Fruit fly (Drosophila melanogaster) whole organism, embryonic: Measurements from ENCODE around the gene Nckx30C.

Experiments used
- CG1024 ChIP-seq: fragments of 200-800 bp; sonication (Bioruptor generic); IDR thresholded peaks from 2 replicates; pipeline ENCODE4 v1.3.6; 2022; ENCODE audit warnings: missing biosample characterization, missing genetic modification characterization
- CG10366 ChIP-seq: fragments of 200-800 bp; sonication (Bioruptor generic); IDR thresholded peaks from 2 replicates; pipeline ENCODE4 v1.3.6; 2022; ENCODE audit warnings: missing biosample characterization, missing genetic modification characterization
- CG11696 ChIP-seq: fragments of 200-800 bp; sonication (Bioruptor generic); IDR thresholded peaks from 2 replicates; pipeline ENCODE4 v1.3.6; 2022; ENCODE audit warnings: missing biosample characterization, missing genetic modification characterization
- CG12104 ChIP-seq: fragments of 200-800 bp; sonication (Bioruptor generic); optimal IDR thresholded peaks from 3 replicates; lab custom pipeline; 2016; ENCODE audit warnings: missing biosample characterization, missing genetic modification characterization
- CG12942 ChIP-seq: fragments of 200-800 bp; sonication (Bioruptor generic); optimal IDR thresholded peaks from 3 replicates; lab custom pipeline; 2016; ENCODE audit warnings: missing biosample characterization, missing genetic modification characterization
- CG14667 ChIP-seq: fragments of 200-800 bp; sonication (Bioruptor generic); IDR thresholded peaks from 2 replicates; pipeline ENCODE4 v1.3.6; 2022; ENCODE audit warnings: missing biosample characterization, missing genetic modification characterization
- CG14710 ChIP-seq: fragments of 200-800 bp; sonication (Bioruptor generic); optimal IDR thresholded peaks from 3 replicates; lab custom pipeline; 2019; ENCODE audit warnings: missing biosample characterization, mild to moderate bottlenecking, missing genetic modification characterization, moderate library complexity
- CG1602 ChIP-seq: fragments of 200-800 bp; sonication (Bioruptor generic); optimal IDR thresholded peaks from 3 replicates; lab custom pipeline; 2016; ENCODE audit warnings: missing biosample characterization, missing genetic modification characterization
- CG16815 ChIP-seq: fragments of 200-800 bp; sonication (Bioruptor generic); optimal IDR thresholded peaks from 3 replicates; lab custom pipeline; 2017; ENCODE audit warnings: missing biosample characterization, mild to moderate bottlenecking, missing genetic modification characterization
- CG18764 ChIP-seq: fragments of 200-800 bp; sonication (Bioruptor generic); optimal IDR thresholded peaks from 3 replicates; lab custom pipeline; 2016; ENCODE audit warnings: missing biosample characterization, missing genetic modification characterization
- CG2129 ChIP-seq: fragments of 200-800 bp; sonication (Bioruptor generic); IDR thresholded peaks from 2 replicates; pipeline ENCODE4 v1.3.6; 2022; ENCODE audit warnings: missing biosample characterization, missing genetic modification characterization; ENCODE audit not compliant: partially characterized antibody
- CG2678 ChIP-seq: fragments of 200-800 bp; sonication (Bioruptor generic); optimal IDR thresholded peaks from 3 replicates; lab custom pipeline; 2019; ENCODE audit warnings: missing biosample characterization, mild to moderate bottlenecking, missing genetic modification characterization, moderate library complexity
- CG30431 ChIP-seq: fragments of 200-800 bp; sonication (Bioruptor generic); optimal IDR thresholded peaks from 2 replicates; lab custom pipeline; 2017; ENCODE audit warnings: missing biosample characterization, missing genetic modification characterization
- CG33557 ChIP-seq: fragments of 200-800 bp; sonication (Bioruptor generic); optimal IDR thresholded peaks from 2 replicates; lab custom pipeline; 2019; ENCODE audit warnings: missing biosample characterization, mild to moderate bottlenecking, missing genetic modification characterization, moderate library complexity
- CG3407 ChIP-seq: fragments of 200-800 bp; sonication (Bioruptor generic); optimal IDR thresholded peaks from 2 replicates; lab custom pipeline; 2018; ENCODE audit warnings: missing biosample characterization, mild to moderate bottlenecking, missing genetic modification characterization
- CG3847 ChIP-seq: fragments of 200-800 bp; sonication (Bioruptor generic); IDR thresholded peaks from 2 replicates; pipeline ENCODE4 v1.3.6; 2022; ENCODE audit warnings: missing biosample characterization, missing genetic modification characterization
- CG4617 ChIP-seq: fragments of 200-800 bp; sonication (Bioruptor generic); optimal IDR thresholded peaks from 3 replicates; lab custom pipeline; 2016; ENCODE audit warnings: missing biosample characterization, missing genetic modification characterization, borderline replicate concordance
- CG6813 ChIP-seq: fragments of 200-800 bp; sonication (Bioruptor generic); optimal IDR thresholded peaks from 2 replicates; lab custom pipeline; 2017; ENCODE audit warnings: missing biosample characterization, missing genetic modification characterization, mild to moderate bottlenecking, moderate library complexity, missing genetic modification reagents
- CG6854 ChIP-seq: fragments of 200-800 bp; sonication (Bioruptor generic); optimal IDR thresholded peaks from 3 replicates; lab custom pipeline; 2017; ENCODE audit warnings: missing biosample characterization, mild to moderate bottlenecking, missing genetic modification characterization
- CG7357 ChIP-seq: fragments of 200-800 bp; sonication (Bioruptor generic); IDR thresholded peaks from 3 replicates; pipeline ENCODE4 v1.3.6; 2022; ENCODE audit warnings: missing biosample characterization, missing genetic modification characterization
- CG7372 ChIP-seq: fragments of 200-800 bp; sonication (Bioruptor generic); IDR thresholded peaks from 2 replicates; pipeline ENCODE4 v1.3.6; 2022; ENCODE audit warnings: missing biosample characterization, missing genetic modification characterization
- CTCF ChIP-seq: fragments of 200-800 bp; sonication (Bioruptor generic); optimal IDR thresholded peaks from 2 replicates; lab custom pipeline; 2017; ENCODE audit warnings: missing biosample characterization, mild to moderate bottlenecking, missing genetic modification characterization, moderate library complexity
- Deaf1 ChIP-seq: fragments of 200-800 bp; optimal IDR thresholded peaks from 3 replicates; lab custom pipeline; 2019; ENCODE audit warnings: missing biosample characterization, mild to moderate bottlenecking, missing genetic modification characterization, moderate library complexity
- Dip2 ChIP-seq: fragments of 200-800 bp; sonication (Bioruptor generic); IDR thresholded peaks from 2 replicates; pipeline ENCODE4 v1.3.6; 2022; ENCODE audit warnings: missing biosample characterization, missing genetic modification characterization
- Dp ChIP-seq: fragments of 200-800 bp; sonication (Bioruptor generic); optimal IDR thresholded peaks from 2 replicates; lab custom pipeline; 2018; ENCODE audit warnings: missing biosample characterization, mild to moderate bottlenecking, missing genetic modification characterization, moderate library complexity
- ERR ChIP-seq: fragments of 200-800 bp; sonication (Bioruptor generic); optimal IDR thresholded peaks from 2 replicates; lab custom pipeline; 2016; ENCODE audit warnings: missing biosample characterization, missing genetic modification characterization
- GATAe ChIP-seq: fragments of 200-800 bp; sonication (Bioruptor generic); conservative IDR thresholded peaks from 2 replicates; pipeline ENCODE4 v1.3.6; 2022; ENCODE audit warnings: missing biosample characterization, missing genetic modification characterization
- Myb ChIP-seq: fragments of 200-800 bp; sonication (Bioruptor generic); optimal IDR thresholded peaks from 2 replicates; lab custom pipeline; 2016; ENCODE audit warnings: missing biosample characterization, missing genetic modification characterization
- Rfx ChIP-seq: fragments of 200-800 bp; sonication (Bioruptor generic); IDR thresholded peaks from 2 replicates; pipeline ENCODE4 v1.3.6; 2022; ENCODE audit warnings: missing biosample characterization, missing genetic modification characterization
- TFAM ChIP-seq: fragments of 200-800 bp; sonication (Bioruptor generic); optimal IDR thresholded peaks from 2 replicates; lab custom pipeline; 2017; ENCODE audit warnings: missing biosample characterization, missing genetic modification characterization, inconsistent platforms
- bcd ChIP-seq: fragments of 200-800 bp; sonication (Bioruptor generic); optimal IDR thresholded peaks from 2 replicates; lab custom pipeline; 2017; ENCODE audit warnings: missing biosample characterization, mild to moderate bottlenecking, missing genetic modification characterization
- btn ChIP-seq: fragments of 200-800 bp; sonication (Bioruptor generic); optimal IDR thresholded peaks from 2 replicates; lab custom pipeline; 2016; ENCODE audit warnings: missing biosample characterization, missing genetic modification characterization
- cato ChIP-seq: fragments of 200-800 bp; sonication (Bioruptor generic); optimal IDR thresholded peaks from 2 replicates; lab custom pipeline; 2016; ENCODE audit warnings: missing biosample characterization, missing genetic modification characterization, borderline replicate concordance
- da ChIP-seq: fragments of 200-800 bp; sonication (Bioruptor generic); optimal IDR thresholded peaks from 2 replicates; lab custom pipeline; 2016; ENCODE audit warnings: missing biosample characterization, missing genetic modification characterization
- danr ChIP-seq: fragments of 200-800 bp; sonication (Bioruptor generic); IDR thresholded peaks from 2 replicates; pipeline ENCODE4 v1.3.6; 2022; ENCODE audit warnings: missing biosample characterization, missing genetic modification characterization
- kay ChIP-seq: fragments of 200-800 bp; sonication (Bioruptor generic); optimal IDR thresholded peaks from 2 replicates; lab custom pipeline; 2016; ENCODE audit warnings: missing biosample characterization, missing genetic modification characterization
- lab ChIP-seq: fragments of 200-800 bp; sonication (Bioruptor generic); optimal IDR thresholded peaks from 3 replicates; lab custom pipeline; 2017; ENCODE audit warnings: missing biosample characterization, missing genetic modification characterization, mild to moderate bottlenecking, moderate library complexity, missing genetic modification reagents
- nmo ChIP-seq: fragments of 200-800 bp; sonication (Bioruptor generic); optimal IDR thresholded peaks from 2 replicates; lab custom pipeline; 2018; ENCODE audit warnings: missing biosample characterization, mild to moderate bottlenecking, missing genetic modification characterization, moderate library complexity
- onecut ChIP-seq: fragments of 200-800 bp; sonication (Bioruptor generic); IDR thresholded peaks from 2 replicates; pipeline ENCODE4 v1.3.6; 2022; ENCODE audit warnings: missing biosample characterization, missing genetic modification characterization
- pb ChIP-seq: fragments of 200-800 bp; sonication (Bioruptor generic); optimal IDR thresholded peaks from 3 replicates; lab custom pipeline; 2016; ENCODE audit warnings: missing biosample characterization, missing genetic modification characterization
- pfk ChIP-seq: fragments of 200-800 bp; sonication (Bioruptor generic); optimal IDR thresholded peaks from 2 replicates; lab custom pipeline; 2018; ENCODE audit warnings: missing biosample characterization, mild to moderate bottlenecking, missing genetic modification characterization, moderate library complexity
- sd ChIP-seq: fragments of 200-800 bp; sonication (Bioruptor generic); optimal IDR thresholded peaks from 3 replicates; lab custom pipeline; 2018; ENCODE audit warnings: missing biosample characterization, mild to moderate bottlenecking, missing genetic modification characterization, moderate library complexity
- sens-2 ChIP-seq: fragments of 200-800 bp; sonication (Bioruptor generic); IDR thresholded peaks from 2 replicates; pipeline ENCODE4 v1.3.6; 2022; ENCODE audit warnings: missing biosample characterization, missing genetic modification characterization
- seq ChIP-seq: fragments of 200-800 bp; sonication (Bioruptor generic); IDR thresholded peaks from 2 replicates; pipeline ENCODE4 v1.3.6; 2022; ENCODE audit warnings: missing biosample characterization, missing genetic modification characterization
- slp2 ChIP-seq: fragments of 200-800 bp; sonication (Bioruptor generic); optimal IDR thresholded peaks from 2 replicates; lab custom pipeline; 2016; ENCODE audit warnings: missing biosample characterization, missing genetic modification characterization
- sob ChIP-seq: fragments of 200-800 bp; sonication (Bioruptor generic); IDR thresholded peaks from 2 replicates; pipeline ENCODE4 v1.3.6; 2022; ENCODE audit warnings: missing biosample characterization, missing genetic modification characterization
- tna ChIP-seq: fragments of 200-800 bp; sonication (Bioruptor generic); IDR thresholded peaks from 2 replicates; pipeline ENCODE4 v1.3.6; 2022; ENCODE audit warnings: missing biosample characterization, missing genetic modification characterization; ENCODE audit not compliant: partially characterized antibody
- usp ChIP-seq: fragments of >200 bp; optimal IDR thresholded peaks from 2 replicates; lab custom pipeline; 2017; ENCODE audit warnings: missing biosample characterization, missing genetic modification characterization
- vfl ChIP-seq: fragments of 200-800 bp; sonication (Bioruptor generic); optimal IDR thresholded peaks from 2 replicates; lab custom pipeline; 2016; ENCODE audit warnings: missing biosample characterization, missing genetic modification characterization
- zfh1 ChIP-seq: fragments of 200-800 bp; sonication (Bioruptor generic); IDR thresholded peaks from 3 replicates; pipeline ENCODE4 v1.3.6; 2022; ENCODE audit warnings: missing biosample characterization, missing genetic modification characterization

The Nckx30C gene

DNA sequence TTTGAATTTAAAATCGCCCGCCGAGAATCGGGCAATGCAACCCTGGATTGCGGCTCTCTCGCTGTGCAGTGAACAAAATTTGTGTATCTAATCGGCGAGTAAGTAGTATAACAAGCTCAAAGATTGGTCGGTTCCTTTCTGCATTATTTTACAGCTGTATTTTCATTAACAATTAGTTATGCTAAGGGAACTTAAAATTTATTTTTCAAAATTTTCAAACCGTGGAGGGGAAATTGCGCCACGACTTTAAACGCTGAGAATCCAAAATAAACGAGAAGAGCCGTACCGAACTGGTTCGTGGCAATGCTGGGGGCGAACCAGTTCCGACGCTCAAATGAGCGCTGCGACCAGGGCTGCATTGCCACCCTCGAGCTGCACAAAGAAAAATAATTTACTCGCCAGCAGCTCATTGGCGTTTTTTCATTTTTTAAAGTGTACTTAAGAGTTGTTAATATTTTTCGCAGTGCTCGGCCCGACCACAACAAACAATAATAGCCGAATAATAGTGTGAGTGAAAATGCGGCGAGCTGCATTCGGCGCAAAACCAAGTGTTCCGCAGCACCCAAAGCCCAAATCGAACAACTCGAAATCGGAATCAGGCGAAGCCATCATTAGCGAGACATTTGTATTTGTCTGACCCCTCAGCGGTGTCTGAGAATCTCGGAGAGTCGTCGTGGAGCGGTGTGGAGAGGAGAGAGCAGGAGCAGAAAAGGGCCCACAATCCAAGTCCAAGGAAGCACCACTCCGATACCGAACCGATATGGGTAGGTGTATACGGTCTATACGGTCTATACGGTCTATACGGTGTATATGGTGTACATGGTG is 11.9 kb upstream of the Nckx30C start, which contains the start of gene zf30C (continued):
- TF ChIP-seq sens-2 (GFP tag; lab: Robert Waterston, UW) (0 out of 2 replicates have a peak, but pooled peaks have one; percentile 40), CG2678 (tag; lab: Kevin White, UChicago) (peak; percentile 77), kay (peak; percentile 76), CG7372 (no peak), da (GFP tag; lab: Kevin White, UChicago) (peak; percentile 70), Myb (GFP tag; lab: Kevin White, UChicago) (peak; percentile 83), TFAM (GFP tag; lab: Kevin White, UChicago) (no peak), CG1024 (GFP tag; lab: Robert Waterston, UW) (peak; percentile 82), usp (GFP tag; lab: Kevin White, UChicago) (no peak), CG10366 (GFP tag; lab: Robert Waterston, UW) (peak; percentile 82), CG16815 (peak; percentile 76), CG4617 (GFP tag; lab: Kevin White, UChicago) (peak; percentile 88), bcd (peak; percentile 82), CG11696 (GFP tag; lab: Robert Waterston, UW) (peak; percentile 61; the same call in 1 of the 2 replicates), CG33557 (GFP tag; lab: Kevin White, UChicago) (peak; percentile 38), vfl (GFP tag; lab: Kevin White, UChicago) (peak; percentile 85), CG12104 (GFP tag; lab: Kevin White, UChicago) (peak; percentile 67), Dp (GFP tag; lab: Kevin White, UChicago) (peak; percentile 97), ERR (GFP tag; lab: Kevin White, UChicago) (peak; percentile 79), lab (GFP tag; lab: Kevin White, UChicago) (peak; percentile 85), CG6813 (GFP tag; lab: Kevin White, UChicago) (peak; percentile 77), GATAe (GFP tag; lab: Robert Waterston, UW) (no peak), Rfx (GFP tag; lab: Robert Waterston, UW) (peak; percentile 93), nmo (GFP tag; lab: Kevin White, UChicago) (peak; percentile 65), tna (GFP tag; lab: Robert Waterston, UW) (no peak), CG2129 (GFP tag; lab: Robert Waterston, UW) (no peak), CG14710 (tag; lab: Kevin White, UChicago) (peak; percentile 62), pb (GFP tag; lab: Kevin White, UChicago) (peak; percentile 87), cato (GFP tag; lab: Kevin White, UChicago) (peak; percentile 61), sd (no peak), CG7357 (GFP tag; lab: Robert Waterston, UW) (peak; percentile 63; the same call in 1 of the 3 replicates), CG1602 (peak; percentile 75), Deaf1 (tag; lab: Kevin White, UChicago) (no peak), Dip2 (GFP tag; lab: Robert Waterston, UW) (no peak), CG30431 (GFP tag; lab: Kevin White, UChicago) (peak; percentile 78), pfk (peak; percentile 20), slp2 (peak; percentile 87), zfh1 (GFP tag; lab: Robert Waterston, UW) (peak; percentile 86), CG12942 (GFP tag; lab: Kevin White, UChicago) (peak; percentile 70), sob (GFP tag; lab: Robert Waterston, UW) (peak; percentile 88), CG3407 (GFP tag; lab: Kevin White, UChicago) (peak; percentile 31), CTCF (GFP tag; lab: Kevin White, UChicago) (peak; percentile 7), CG3847 (peak; percentile 86), seq (GFP tag; lab: Robert Waterston, UW) (peak; percentile 86), btn (GFP tag; lab: Kevin White, UChicago) (peak; percentile 16), CG6854 (GFP tag; lab: Kevin White, UChicago) (peak; percentile 26), CG18764 (GFP tag; lab: Kevin White, UChicago) (peak; percentile 78), CG14667 (GFP tag; lab: Robert Waterston, UW) (peak; percentile 83), danr (GFP tag; lab: Robert Waterston, UW) (peak; percentile 60; the same call in 1 of the 2 replicates), onecut (peak; percentile 77)
